Worm (Caenorhabditis elegans): ENCODE measurements around the gene srw-71.

DNA sequence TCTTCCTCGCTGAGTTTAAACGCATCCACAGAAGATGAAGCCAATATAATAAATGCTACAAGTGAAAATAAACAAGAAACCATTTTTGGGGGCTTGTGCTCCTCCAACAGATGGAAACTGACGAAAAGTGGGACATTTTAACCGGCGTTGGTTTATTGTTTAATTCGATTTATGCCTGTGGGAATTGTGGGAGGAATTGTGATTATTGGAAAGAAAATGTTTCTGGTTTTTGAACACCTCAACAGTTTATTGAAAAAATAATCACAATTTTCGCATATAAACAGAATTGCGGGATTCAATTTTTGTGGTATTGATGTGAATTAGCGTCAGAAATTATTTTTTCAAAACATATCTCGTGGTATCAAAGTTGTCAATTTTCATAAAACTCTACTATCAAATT lies 23.3 kb upstream of the srw-71 start, which contains the start of gene try-8:
- TF ChIP-seq lsy-2 (tag; optimal IDR thresholded peaks at IDR 0.05): no peak
- no peak for TF ChIP-seq blmp-1 (tag; optimal IDR thresholded peaks at IDR 0.05)
- no peak for TF ChIP-seq nhr-28 (tag; optimal IDR thresholded peaks at IDR 0.05)

All from whole organism, mixed stage, embryonic.